Fruit fly (Drosophila melanogaster): ENCODE measurements around the gene CG13003.
A peak's percentile ranks its signal among the peaks of the same experiment; 100 is the strongest.

Gene CG13003

dm6 chrX:16811213-16811749, 65.1 kb downstream of the CG13003 start, which contains the start of gene CG4829 (continued):
- TF ChIP-seq toy (GFP tag; IDR thresholded peaks at IDR 0.05), result peak; percentile 56; the same call in 1 of the 2 replicates
- peak; percentile 86 for TF ChIP-seq CG32772 (GFP tag; IDR thresholded peaks at IDR 0.05)
- TF ChIP-seq Rx (GFP tag; IDR thresholded peaks at IDR 0.05), result peak; percentile 77
- TF ChIP-seq psq (GFP tag; optimal IDR thresholded peaks at IDR 0.05), result peak; percentile 38
- TF ChIP-seq ci (GFP tag; IDR thresholded peaks at IDR 0.05), result peak; percentile 93
- TF ChIP-seq BtbVII (GFP tag; optimal IDR thresholded peaks at IDR 0.05), result peak; percentile 79
- TF ChIP-seq CG11247 (GFP tag; IDR thresholded peaks at IDR 0.05), result peak; percentile 86
- peak; percentile 87 for TF ChIP-seq mirr (GFP tag; optimal IDR thresholded peaks at IDR 0.05)
- peak; percentile 77 for TF ChIP-seq CG15514 (GFP tag; optimal IDR thresholded peaks at IDR 0.05)
- TF ChIP-seq CG4730 (GFP tag; IDR thresholded peaks at IDR 0.05), result peak; percentile 83
- TF ChIP-seq trh (GFP tag; optimal IDR thresholded peaks at IDR 0.05), result peak; percentile 46
- TF ChIP-seq Med (GFP tag), result peak; percentile 99
- TF ChIP-seq ems (GFP tag; optimal IDR thresholded peaks at IDR 0.05), result peak; percentile 82
- TF ChIP-seq GATAe (GFP tag; conservative IDR thresholded peaks at IDR 0.05), result no peak
- peak; percentile 78 for TF ChIP-seq CG5180 (GFP tag; optimal IDR thresholded peaks at IDR 0.05)
- peak; percentile 58 for TF ChIP-seq Myb (GFP tag; optimal IDR thresholded peaks at IDR 0.05)
- peak; percentile 33 for TF ChIP-seq CG30020 (tag; optimal IDR thresholded peaks at IDR 0.05)
- TF ChIP-seq Bgb (GFP tag; IDR thresholded peaks at IDR 0.05; ENCODE audit: partially characterized antibody), result no peak
- peak; percentile 93 for TF ChIP-seq lab (GFP tag; optimal IDR thresholded peaks at IDR 0.05)
- peak; percentile 77 for TF ChIP-seq cwo (GFP tag; optimal IDR thresholded peaks at IDR 0.05)
- no peak for TF ChIP-seq CG2129 (GFP tag; IDR thresholded peaks at IDR 0.05; ENCODE audit: partially characterized antibody)
- TF ChIP-seq scrt (GFP tag; optimal IDR thresholded peaks at IDR 0.05), result peak; percentile 85
- peak; percentile 93 for TF ChIP-seq CG15269 (tag; optimal IDR thresholded peaks at IDR 0.05)
- TF ChIP-seq CG13123 (GFP tag; optimal IDR thresholded peaks at IDR 0.05), result peak; percentile 66
- TF ChIP-seq CG32767 (GFP tag; IDR thresholded peaks at IDR 0.05), result peak; percentile 72
- peak; percentile 67 for TF ChIP-seq Hand (GFP tag; optimal IDR thresholded peaks at IDR 0.05)
- TF ChIP-seq CG15479 (GFP tag; optimal IDR thresholded peaks at IDR 0.05), result no peak
- TF ChIP-seq CG10543 (GFP tag; optimal IDR thresholded peaks at IDR 0.05), result peak; percentile 84
- peak; percentile 72; the same call in 1 of the 2 replicates for TF ChIP-seq CG17612 (GFP tag; IDR thresholded peaks at IDR 0.05)
- TF ChIP-seq lbe (GFP tag; optimal IDR thresholded peaks at IDR 0.05), result no peak
- TF ChIP-seq CG13424 (tag; optimal IDR thresholded peaks at IDR 0.05), result peak; percentile 92
- peak; percentile 82 for TF ChIP-seq pb (GFP tag; optimal IDR thresholded peaks at IDR 0.05)
- TF ChIP-seq Doc3 (GFP tag; IDR thresholded peaks at IDR 0.05; ENCODE audit: partially characterized antibody), result no peak
- TF ChIP-seq hkb (optimal IDR thresholded peaks at IDR 0.05), result no peak
- peak; percentile 92 for TF ChIP-seq hkb (GFP tag; IDR thresholded peaks at IDR 0.05)
- no peak for TF ChIP-seq Tbp (GFP tag; optimal IDR thresholded peaks at IDR 0.05)
- no peak for TF ChIP-seq Scr (GFP tag; IDR thresholded peaks at IDR 0.05; ENCODE audit: partially characterized antibody)
- peak; percentile 61 for TF ChIP-seq Ets97D (GFP tag; optimal IDR thresholded peaks at IDR 0.05)
- TF ChIP-seq luna (GFP tag; optimal IDR thresholded peaks at IDR 0.05), result peak; percentile 45
- TF ChIP-seq Awh (GFP tag; IDR thresholded peaks at IDR 0.05), result peak; percentile 83
- TF ChIP-seq slou (GFP tag; optimal IDR thresholded peaks at IDR 0.05), result peak; percentile 52
- peak; percentile 90 for TF ChIP-seq Ptx1 (GFP tag; IDR thresholded peaks at IDR 0.05)
- peak; percentile 86 for TF ChIP-seq CG13624 (GFP tag; optimal IDR thresholded peaks at IDR 0.05)
- TF ChIP-seq Sox100B (GFP tag; optimal IDR thresholded peaks at IDR 0.05), result peak; percentile 83
- TF ChIP-seq Atf-2 (GFP tag; optimal IDR thresholded peaks at IDR 0.05), result peak; percentile 77
- TF ChIP-seq CG3407 (GFP tag; optimal IDR thresholded peaks at IDR 0.05), result peak; percentile 75
- peak; percentile 65 for TF ChIP-seq emc (GFP tag; optimal IDR thresholded peaks at IDR 0.05)
- peak; percentile 82 for TF ChIP-seq Six4 (GFP tag; optimal IDR thresholded peaks at IDR 0.05)
- TF ChIP-seq br (optimal IDR thresholded peaks at IDR 0.05), result no peak
- no peak for TF ChIP-seq nom (GFP tag; optimal IDR thresholded peaks at IDR 0.05)
- TF ChIP-seq CG1602 (GFP tag; optimal IDR thresholded peaks at IDR 0.05), result peak; percentile 75
